Worm (Caenorhabditis elegans) whole organism, mixed stage, embryonic: ENCODE data around the gene R09E10.2.

Experiments used
- M03D4.4 ChIP-seq: sonication (generic microtip); optimal IDR thresholded peaks from 2 replicates; lab custom pipeline; 2017; ENCODE audit warnings: mild to moderate bottlenecking, missing genetic modification characterization, missing compliant biosample characterization
- bed-3 ChIP-seq: fragments of 200-800 bp; sonication (Bioruptor generic); optimal IDR thresholded peaks from 3 replicates; lab custom pipeline; 2018; ENCODE audit warnings: mild to moderate bottlenecking, missing genetic modification characterization, moderate library complexity, missing compliant biosample characterization
- blmp-1 ChIP-seq: fragments of 150-350 bp; optimal IDR thresholded peaks from 2 replicates; lab custom pipeline; 2014; ENCODE audit warnings: missing biosample characterization, missing genetic modification characterization
- ceh-39 ChIP-seq: fragments of 150-350 bp; optimal IDR thresholded peaks from 2 replicates; lab custom pipeline; 2014; ENCODE audit warnings: missing biosample characterization, missing genetic modification characterization
- ceh-43 ChIP-seq: fragments of 200-800 bp; sonication (Bioruptor generic); optimal IDR thresholded peaks from 2 replicates; lab custom pipeline; 2018; ENCODE audit warnings: mild to moderate bottlenecking, missing genetic modification characterization, moderate library complexity, missing compliant biosample characterization
- ceh-83 ChIP-seq: fragments of 200-800 bp; sonication (Bioruptor generic); optimal IDR thresholded peaks from 2 replicates; lab custom pipeline; 2018; ENCODE audit warnings: mild to moderate bottlenecking, missing genetic modification characterization, missing compliant biosample characterization
- cnd-1 ChIP-seq: fragments of 200-800 bp; sonication (Bioruptor generic); optimal IDR thresholded peaks from 2 replicates; lab custom pipeline; 2018; ENCODE audit warnings: mild to moderate bottlenecking, missing genetic modification characterization, missing compliant biosample characterization
- elt-1 ChIP-seq: sonication (generic microtip); optimal IDR thresholded peaks from 2 replicates; lab custom pipeline; 2017; ENCODE audit warnings: missing genetic modification characterization, mild to moderate bottlenecking, missing compliant biosample characterization, antibody characterized with exemption, moderate library complexity, borderline replicate concordance; ENCODE audit not compliant: insufficient read depth
- elt-3 ChIP-seq: fragments of 150-350 bp; optimal IDR thresholded peaks from 2 replicates; lab custom pipeline; 2014; ENCODE audit warnings: missing biosample characterization, missing genetic modification characterization
- flh-1 ChIP-seq: fragments of 200-800 bp; sonication (Bioruptor generic); optimal IDR thresholded peaks from 2 replicates; lab custom pipeline; 2018; ENCODE audit warnings: mild to moderate bottlenecking, missing genetic modification characterization, moderate library complexity, missing compliant biosample characterization
- ham-2 ChIP-seq: fragments of 200-800 bp; sonication (Bioruptor generic); optimal IDR thresholded peaks from 2 replicates; lab custom pipeline; 2018; ENCODE audit warnings: mild to moderate bottlenecking, missing genetic modification characterization, missing compliant biosample characterization
- hlh-1 ChIP-seq: fragments of 150-350 bp; optimal IDR thresholded peaks from 2 replicates; lab custom pipeline; 2014; ENCODE audit warnings: missing biosample characterization, missing genetic modification reagents, missing genetic modification characterization
- lin-13 ChIP-seq: fragments of 150-350 bp; optimal IDR thresholded peaks from 2 replicates; lab custom pipeline; 2014; ENCODE audit warnings: missing biosample characterization, missing genetic modification characterization
- lsy-2 ChIP-seq: fragments of 150-350 bp; optimal IDR thresholded peaks from 2 replicates; lab custom pipeline; 2014; ENCODE audit warnings: missing biosample characterization, missing genetic modification characterization
- mab-5 ChIP-seq: fragments of 150-350 bp; optimal IDR thresholded peaks from 2 replicates; lab custom pipeline; 2014; ENCODE audit warnings: missing biosample characterization, missing genetic modification characterization
- mep-1 ChIP-seq: fragments of 150-350 bp; optimal IDR thresholded peaks from 2 replicates; lab custom pipeline; 2017; ENCODE audit warnings: missing biosample characterization, missing genetic modification reagents, missing genetic modification characterization, inconsistent platforms
- mls-2 ChIP-seq: sonication (generic microtip); optimal IDR thresholded peaks from 2 replicates; lab custom pipeline; 2016; ENCODE audit warnings: mild to moderate bottlenecking, missing genetic modification characterization, moderate library complexity, missing compliant biosample characterization
- nhr-12 ChIP-seq: fragments of 150-350 bp; optimal IDR thresholded peaks from 2 replicates; lab custom pipeline; 2014; ENCODE audit warnings: missing biosample characterization, missing genetic modification characterization
- nhr-2 ChIP-seq: fragments of 150-350 bp; optimal IDR thresholded peaks from 2 replicates; lab custom pipeline; 2014; ENCODE audit warnings: missing biosample characterization, missing genetic modification characterization
- nhr-237 ChIP-seq: fragments of 150-350 bp; optimal IDR thresholded peaks from 2 replicates; lab custom pipeline; 2014; ENCODE audit warnings: missing biosample characterization, missing genetic modification characterization
- nhr-28 ChIP-seq: fragments of 150-350 bp; optimal IDR thresholded peaks from 2 replicates; lab custom pipeline; 2014; ENCODE audit warnings: missing biosample characterization, missing genetic modification characterization
- nhr-76 ChIP-seq: sonication (generic microtip); optimal IDR thresholded peaks from 2 replicates; lab custom pipeline; 2017; ENCODE audit warnings: missing biosample characterization, missing genetic modification characterization
- pha-4 ChIP-seq: fragments of 150-350 bp; optimal IDR thresholded peaks from 2 replicates; lab custom pipeline; 2018; ENCODE audit warnings: missing biosample characterization, missing genetic modification reagents, missing genetic modification characterization
- sem-2 ChIP-seq: fragments of 200-800 bp; sonication (Bioruptor generic); optimal IDR thresholded peaks from 2 replicates; lab custom pipeline; 2018; ENCODE audit warnings: mild to moderate bottlenecking, missing genetic modification characterization, missing compliant biosample characterization
- snpc-4 ChIP-seq: fragments of 150-350 bp; optimal IDR thresholded peaks from 2 replicates; lab custom pipeline; 2014; ENCODE audit warnings: missing biosample characterization, missing genetic modification characterization
- sptf-1 ChIP-seq: sonication (generic microtip); optimal IDR thresholded peaks from 2 replicates; lab custom pipeline; 2017; ENCODE audit warnings: mild to moderate bottlenecking, missing genetic modification characterization, moderate library complexity, missing compliant biosample characterization
- tbx-8 ChIP-seq: fragments of 200-800 bp; sonication (Bioruptor generic); optimal IDR thresholded peaks from 2 replicates; lab custom pipeline; 2018; ENCODE audit warnings: mild to moderate bottlenecking, missing genetic modification characterization, moderate library complexity, missing compliant biosample characterization
- unc-120 ChIP-seq: sonication (generic microtip); optimal IDR thresholded peaks from 2 replicates; lab custom pipeline; 2017; ENCODE audit warnings: missing genetic modification characterization, missing compliant biosample characterization; ENCODE audit not compliant: poor library complexity, severe bottlenecking
- unc-39 ChIP-seq: fragments of 150-350 bp; optimal IDR thresholded peaks from 2 replicates; lab custom pipeline; 2014; ENCODE audit warnings: missing biosample characterization, missing genetic modification characterization
- unc-62 ChIP-seq: fragments of 150-350 bp; optimal IDR thresholded peaks from 2 replicates; lab custom pipeline; 2014; ENCODE audit warnings: missing biosample characterization, missing genetic modification reagents, missing genetic modification characterization
- zip-8 ChIP-seq: fragments of 150-350 bp; optimal IDR thresholded peaks from 2 replicates; lab custom pipeline; 2014; ENCODE audit warnings: missing biosample characterization, missing genetic modification characterization
- ztf-11 ChIP-seq: fragments of 150-350 bp; optimal IDR thresholded peaks from 2 replicates; lab custom pipeline; 2014; ENCODE audit warnings: missing biosample characterization, missing genetic modification characterization

The R09E10.2 gene

DNA sequence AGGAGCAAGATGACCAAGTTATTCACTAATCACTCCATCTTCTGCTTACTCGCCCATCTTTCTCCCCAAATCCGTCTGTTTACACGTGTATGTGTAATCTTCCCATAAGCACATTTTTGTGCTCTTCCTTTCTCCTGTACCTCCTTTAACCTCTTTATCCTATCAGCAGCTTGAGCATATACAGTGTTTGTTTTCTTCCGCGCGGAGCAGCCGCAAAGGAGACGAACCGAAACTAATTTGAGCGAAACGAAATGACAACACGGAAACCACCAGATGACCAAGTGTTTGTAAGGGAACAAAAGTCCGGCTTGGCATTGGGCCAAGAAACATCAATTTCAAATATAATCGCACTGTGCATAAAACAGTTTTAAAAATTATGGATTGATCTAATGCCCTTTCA lies 13.7 kb downstream of the R09E10.2 start:
- no peak for TF ChIP-seq ham-2 (GFP tag; lab: Kevin White, UChicago)
- TF ChIP-seq mep-1 (tag; lab: Kevin White, UChicago) = no peak
- no peak for TF ChIP-seq flh-1 (GFP tag; lab: Kevin White, UChicago)
- no peak for TF ChIP-seq nhr-237
- no peak for TF ChIP-seq nhr-76 (tag; lab: Kevin White, UChicago)
- no peak for TF ChIP-seq mls-2 (tag; lab: Kevin White, UChicago)
- TF ChIP-seq mab-5 (tag; lab: Kevin White, UChicago) = no peak
- TF ChIP-seq zip-8 (tag; lab: Kevin White, UChicago) = no peak
- no peak for TF ChIP-seq elt-3
- TF ChIP-seq pha-4 (tag; lab: Kevin White, UChicago) = no peak
- TF ChIP-seq unc-62 (GFP tag; lab: Kevin White, UChicago) = no peak
- TF ChIP-seq lin-13 (tag; lab: Kevin White, UChicago) = no peak
- TF ChIP-seq nhr-2 (tag; lab: Kevin White, UChicago) = no peak
- no peak for TF ChIP-seq nhr-12 (tag; lab: Kevin White, UChicago)
- TF ChIP-seq cnd-1 (tag; lab: Kevin White, UChicago) = no peak
- TF ChIP-seq sem-2 (GFP tag; lab: Kevin White, UChicago) = no peak
- no peak for TF ChIP-seq tbx-8 (GFP tag; lab: Kevin White, UChicago)
- TF ChIP-seq M03D4.4 (tag; lab: Kevin White, UChicago) = no peak

DNA sequence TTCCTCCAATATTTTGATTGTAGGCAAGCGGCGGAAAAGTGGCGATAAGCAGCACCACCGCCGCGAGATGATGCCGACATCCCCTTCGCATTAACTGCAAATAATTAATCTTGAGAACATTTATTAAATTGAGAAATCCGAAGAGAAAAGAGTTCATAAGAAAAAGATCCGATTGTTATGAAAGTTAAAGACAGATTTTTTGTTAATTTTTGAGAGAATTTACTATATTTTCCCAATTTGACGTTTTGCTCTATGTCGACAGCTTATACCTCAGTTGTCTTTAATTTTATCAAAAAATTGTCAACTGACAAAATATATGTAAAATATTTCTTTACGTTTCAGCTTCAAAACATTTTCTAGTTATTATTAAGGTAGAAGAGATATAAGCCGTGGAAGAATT lies 15.9 kb downstream of the R09E10.2 start, which contains the start of gene R09E10.5:
TSS of gene R09E10.5 (minus strand) at position 101 of the 400 bp plus-strand sequence.
- TF ChIP-seq pha-4 (tag; lab: Kevin White, UChicago) (no peak), M03D4.4 (tag; lab: Kevin White, UChicago) (no peak), mab-5 (tag; lab: Kevin White, UChicago) (no peak), sem-2 (GFP tag; lab: Kevin White, UChicago) (no peak), lsy-2 (tag; lab: Kevin White, UChicago) (no peak), ceh-43 (GFP tag; lab: Kevin White, UChicago) (no peak), bed-3 (GFP tag; lab: Kevin White, UChicago) (no peak), sptf-1 (tag; lab: Kevin White, UChicago) (no peak), blmp-1 (no peak), elt-1 (tag; lab: Kevin White, UChicago) (no peak), unc-120 (tag; lab: Kevin White, UChicago) (no peak), mls-2 (tag; lab: Kevin White, UChicago) (no peak), nhr-28 (tag; lab: Kevin White, UChicago) (no peak), hlh-1 (tag; lab: Kevin White, UChicago) (no peak), flh-1 (GFP tag; lab: Kevin White, UChicago) (no peak)

DNA sequence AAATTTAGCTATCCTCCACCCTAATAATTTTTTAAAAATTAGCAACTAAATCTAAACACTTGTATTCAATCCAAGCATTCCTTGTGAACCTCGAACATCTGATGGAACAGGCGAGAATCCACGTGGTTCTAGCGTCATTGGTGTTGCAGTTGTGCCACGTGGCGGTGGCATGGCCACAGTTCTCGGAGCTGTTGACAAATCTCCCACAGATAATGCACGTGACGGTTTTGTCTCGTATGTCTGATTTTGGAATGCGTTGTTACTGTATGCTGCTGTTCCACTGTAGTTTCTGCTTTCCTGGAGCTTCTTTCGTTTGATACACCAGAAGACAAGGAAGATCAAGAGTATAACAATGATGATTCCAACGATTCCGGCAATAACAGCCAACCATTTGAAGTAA lies 22.1 kb downstream of the R09E10.2 start:
- TF ChIP-seq ztf-11 (tag; lab: Kevin White, UChicago) (no peak), flh-1 (GFP tag; lab: Kevin White, UChicago) (no peak), nhr-28 (tag; lab: Kevin White, UChicago) (no peak), elt-1 (tag; lab: Kevin White, UChicago) (no peak), M03D4.4 (tag; lab: Kevin White, UChicago) (no peak), sem-2 (GFP tag; lab: Kevin White, UChicago) (no peak), nhr-12 (tag; lab: Kevin White, UChicago) (no peak), cnd-1 (tag; lab: Kevin White, UChicago) (no peak), ceh-83 (GFP tag; lab: Kevin White, UChicago) (no peak), bed-3 (GFP tag; lab: Kevin White, UChicago) (no peak), lin-13 (tag; lab: Kevin White, UChicago) (no peak), nhr-2 (tag; lab: Kevin White, UChicago) (no peak), lsy-2 (tag; lab: Kevin White, UChicago) (no peak), ceh-39 (tag; lab: Kevin White, UChicago) (no peak), sptf-1 (tag; lab: Kevin White, UChicago) (no peak), snpc-4 (tag; lab: Kevin White, UChicago) (no peak), hlh-1 (tag; lab: Kevin White, UChicago) (no peak), unc-120 (tag; lab: Kevin White, UChicago) (no peak), unc-39 (tag; lab: Kevin White, UChicago) (no peak)

DNA sequence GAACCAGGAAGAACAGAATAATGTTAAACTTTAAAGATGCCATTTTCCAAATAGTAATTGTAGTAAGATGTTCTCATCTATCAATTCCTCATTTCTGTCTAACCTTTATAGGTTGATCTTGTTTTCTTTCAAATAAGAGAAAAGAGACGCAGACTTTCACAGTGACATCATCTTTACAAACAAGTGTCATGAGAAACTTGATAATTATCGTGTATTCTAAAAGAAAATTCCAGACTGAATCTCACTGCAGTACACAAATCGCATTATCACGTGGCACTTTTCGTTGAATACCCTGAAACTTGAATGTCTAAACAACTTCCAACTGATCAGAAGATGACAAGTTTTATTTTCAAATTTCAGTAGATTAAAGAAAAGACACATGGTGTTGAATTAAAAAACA lies 23.0 kb downstream of the R09E10.2 start, which contains the start of gene R09E10.13:
TSS of gene R09E10.13 (minus strand) at position 61 of the 400 bp plus-strand sequence.
- no peak for TF ChIP-seq nhr-237
